Fruit fly (Drosophila melanogaster) whole organism, adult: Measurements from ENCODE around the gene Mtr4.

ENCODE experiments used
- CG11617 ChIP-seq: fragments of 200-800 bp; sonication (Bioruptor generic); optimal IDR thresholded peaks from 2 replicates; lab custom pipeline; 2017; ENCODE audit warnings: mild to moderate bottlenecking, missing biosample characterization, missing genetic modification reagents, missing genetic modification characterization
- CG12768 ChIP-seq: fragments of 200-800 bp; sonication (Bioruptor generic); optimal IDR thresholded peaks from 2 replicates; lab custom pipeline; 2017; ENCODE audit warnings: missing biosample characterization, missing genetic modification characterization, mild to moderate bottlenecking, moderate library complexity, missing genetic modification reagents
- CG14711 ChIP-seq: fragments of 200-800 bp; sonication (Bioruptor generic); optimal IDR thresholded peaks from 2 replicates; lab custom pipeline; 2018; ENCODE audit warnings: missing biosample characterization, mild to moderate bottlenecking, missing genetic modification characterization, moderate library complexity
- CG1620 ChIP-seq: fragments of 200-800 bp; sonication (Bioruptor generic); optimal IDR thresholded peaks from 2 replicates; lab custom pipeline; 2016; ENCODE audit warnings: missing biosample characterization, missing genetic modification characterization
- CG33017 ChIP-seq: fragments of 200-800 bp; sonication (Bioruptor generic); optimal IDR thresholded peaks from 2 replicates; lab custom pipeline; 2018; ENCODE audit warnings: missing biosample characterization, mild to moderate bottlenecking, missing genetic modification characterization, moderate library complexity
- CG5204 ChIP-seq: fragments of 200-800 bp; sonication (Bioruptor generic); optimal IDR thresholded peaks from 2 replicates; lab custom pipeline; 2016; ENCODE audit warnings: missing biosample characterization, missing genetic modification characterization
- CG7045 ChIP-seq: fragments of 200-800 bp; sonication (Bioruptor generic); optimal IDR thresholded peaks from 2 replicates; lab custom pipeline; 2017; ENCODE audit warnings: missing biosample characterization, mild to moderate bottlenecking, missing genetic modification characterization
- CG7101 ChIP-seq: fragments of 200-800 bp; sonication (Bioruptor generic); optimal IDR thresholded peaks from 2 replicates; lab custom pipeline; 2018; ENCODE audit warnings: missing biosample characterization, mild to moderate bottlenecking, missing genetic modification characterization, moderate library complexity
- Clk ChIP-seq: fragments of 200-800 bp; sonication (Bioruptor generic); optimal IDR thresholded peaks from 2 replicates; lab custom pipeline; 2017; ENCODE audit warnings: missing biosample characterization, missing genetic modification characterization
- Crg-1 ChIP-seq: fragments of 200-800 bp; sonication (Bioruptor generic); optimal IDR thresholded peaks from 2 replicates; lab custom pipeline; 2016; ENCODE audit warnings: missing biosample characterization, missing genetic modification characterization
- Hr96 ChIP-seq: fragments of 200-800 bp; sonication (Bioruptor generic); optimal IDR thresholded peaks from 2 replicates; lab custom pipeline; 2016; ENCODE audit warnings: missing biosample characterization, missing genetic modification characterization
- Mnt ChIP-seq: fragments of 200-800 bp; sonication (Bioruptor generic); optimal IDR thresholded peaks from 2 replicates; lab custom pipeline; 2016; ENCODE audit warnings: missing biosample characterization, mild to moderate bottlenecking, missing genetic modification characterization
- bab1 ChIP-seq: fragments of 200-800 bp; sonication (Bioruptor generic); optimal IDR thresholded peaks from 3 replicates; lab custom pipeline; 2019; ENCODE audit warnings: missing biosample characterization, mild to moderate bottlenecking, missing genetic modification characterization, moderate library complexity
- cic ChIP-seq: fragments of 200-800 bp; sonication (Bioruptor generic); optimal IDR thresholded peaks from 2 replicates; lab custom pipeline; 2017; ENCODE audit warnings: missing biosample characterization, mild to moderate bottlenecking, missing genetic modification characterization, moderate library complexity
- cnc ChIP-seq, 2 experiments: fragments of >200 bp; optimal IDR thresholded peaks; 2 replicates each; lab custom pipeline; 2017
- kay ChIP-seq: fragments of 200-800 bp; sonication (Bioruptor generic); peaks from one replicate; lab custom pipeline; 2016; ENCODE audit warnings: missing biosample characterization, missing genetic modification characterization, borderline replicate concordance
- ovo ChIP-seq: fragments of 200-800 bp; sonication (Bioruptor generic); optimal IDR thresholded peaks from 2 replicates; lab custom pipeline; 2016; ENCODE audit warnings: missing biosample characterization, missing genetic modification characterization
- pad ChIP-seq: fragments of 200-800 bp; sonication (Bioruptor generic); optimal IDR thresholded peaks from 3 replicates; lab custom pipeline; 2017; ENCODE audit warnings: missing biosample characterization, missing genetic modification characterization, mild to moderate bottlenecking, moderate library complexity, missing genetic modification reagents
- tj ChIP-seq: fragments of 200-800 bp; sonication (Bioruptor generic); optimal IDR thresholded peaks from 3 replicates; lab custom pipeline; 2017; ENCODE audit warnings: missing biosample characterization, mild to moderate bottlenecking, missing genetic modification characterization, moderate library complexity
- toe ChIP-seq: fragments of 200-800 bp; sonication (Bioruptor generic); optimal IDR thresholded peaks from 2 replicates; lab custom pipeline; 2016; ENCODE audit warnings: missing biosample characterization, missing genetic modification characterization

Mtr4 gene

dm6 chr2L:15742976-15743375 is 9.1 kb upstream of the Mtr4 start:
- TF ChIP-seq Hr96, result no peak
- no peak for TF ChIP-seq kay (GFP tag; lab: Kevin White, UChicago)
- TF ChIP-seq cic, result no peak
- TF ChIP-seq toe, result no peak
- no peak for TF ChIP-seq tj
- TF ChIP-seq cnc (optimal IDR thresholded peaks at IDR 0.05; lab: Kevin White, UChicago), result no peak
- TF ChIP-seq pad (GFP tag; lab: Kevin White, UChicago), result no peak
- TF ChIP-seq CG11617 (GFP tag; lab: Kevin White, UChicago), result no peak
- no peak for TF ChIP-seq CG33017
- TF ChIP-seq CG1620 (GFP tag; lab: Kevin White, UChicago), result no peak
- no peak for TF ChIP-seq Crg-1 (GFP tag; lab: Kevin White, UChicago)
- no peak for TF ChIP-seq CG12768 (GFP tag; lab: Kevin White, UChicago)
- no peak for TF ChIP-seq CG7101
- TF ChIP-seq CG7045 (GFP tag; lab: Kevin White, UChicago), result no peak

dm6 chr2L:15743578-15743977 is 8.5 kb upstream of the Mtr4 start:
- TF ChIP-seq CG11617 (GFP tag; lab: Kevin White, UChicago), result no peak
- no peak for TF ChIP-seq Hr96
- no peak for TF ChIP-seq CG14711 (tag; lab: Kevin White, UChicago)
- no peak for TF ChIP-seq pad (GFP tag; lab: Kevin White, UChicago)
- no peak for TF ChIP-seq CG7101
- TF ChIP-seq ovo, result no peak
- no peak for TF ChIP-seq bab1 (GFP tag; lab: Kevin White, UChicago)
- TF ChIP-seq cnc (optimal IDR thresholded peaks at IDR 0.05; lab: Kevin White, UChicago), result no peak
- TF ChIP-seq tj, result no peak
- TF ChIP-seq Crg-1 (GFP tag; lab: Kevin White, UChicago), result no peak
- no peak for TF ChIP-seq CG12768 (GFP tag; lab: Kevin White, UChicago)
- TF ChIP-seq kay (GFP tag; lab: Kevin White, UChicago), result no peak
- TF ChIP-seq toe, result no peak
- no peak for TF ChIP-seq CG33017
- TF ChIP-seq Clk (GFP tag; lab: Kevin White, UChicago), result no peak
- TF ChIP-seq CG1620 (GFP tag; lab: Kevin White, UChicago), result no peak
- TF ChIP-seq CG5204 (GFP tag; lab: Kevin White, UChicago), result no peak
- TF ChIP-seq Mnt (GFP tag; lab: Kevin White, UChicago), result no peak
- no peak for TF ChIP-seq cic
- TF ChIP-seq CG7045 (GFP tag; lab: Kevin White, UChicago), result no peak

- TF ChIP-seq CG7045 (GFP tag; lab: Kevin White, UChicago) (no peak), pad (GFP tag; lab: Kevin White, UChicago) (peak; percentile 99), kay (GFP tag; lab: Kevin White, UChicago) (peak; percentile 74), CG14711 (tag; lab: Kevin White, UChicago) (no peak)
Observed at dm6 chr2L:15745036-15745854, 6.8 kb upstream of the Mtr4 start.

- TF ChIP-seq CG33017 (no peak), kay (GFP tag; lab: Kevin White, UChicago) (no peak), CG7045 (GFP tag; lab: Kevin White, UChicago) (no peak), bab1 (GFP tag; lab: Kevin White, UChicago) (no peak), toe (no peak), CG12768 (GFP tag; lab: Kevin White, UChicago) (no peak), CG14711 (tag; lab: Kevin White, UChicago) (no peak), ovo (no peak), CG11617 (GFP tag; lab: Kevin White, UChicago) (no peak), pad (GFP tag; lab: Kevin White, UChicago) (no peak), CG7101 (no peak), cnc (optimal IDR thresholded peaks at IDR 0.05; lab: Kevin White, UChicago) (no peak)
Observed at dm6 chr2L:15745989-15746388, 6.1 kb upstream of the Mtr4 start.

- TF ChIP-seq Crg-1 (GFP tag; lab: Kevin White, UChicago) (peak; percentile 50), CG11617 (GFP tag; lab: Kevin White, UChicago) (peak; percentile 89), tj (peak; percentile 54), Clk (GFP tag; lab: Kevin White, UChicago) (peak; percentile 19), CG1620 (GFP tag; lab: Kevin White, UChicago) (no peak), Hr96 (peak; percentile 15), CG7045 (GFP tag; lab: Kevin White, UChicago) (peak; percentile 87), CG33017 (peak; percentile 73), cic (no peak), bab1 (GFP tag; lab: Kevin White, UChicago) (peak; percentile 86), kay (GFP tag; lab: Kevin White, UChicago) (peak; percentile 12), CG7101 (peak; percentile 88), CG14711 (tag; lab: Kevin White, UChicago) (peak; percentile 81), Mnt (GFP tag; lab: Kevin White, UChicago) (peak; percentile 9), pad (GFP tag; lab: Kevin White, UChicago) (peak; percentile 52), ovo (peak; percentile 21), toe (peak; percentile 36), cnc (optimal IDR thresholded peaks at IDR 0.05; lab: Kevin White, UChicago) (no peak), CG5204 (GFP tag; lab: Kevin White, UChicago) (peak; percentile 42), CG12768 (GFP tag; lab: Kevin White, UChicago) (peak; percentile 68)
Observed at dm6 chr2L:15746600-15747393, 5.3 kb upstream of the Mtr4 start.
